Fruit fly (Drosophila melanogaster) whole organism, prepupa: Measurements from ENCODE around the gene CG33912.

Experiments
- CG10631 ChIP-seq: fragments of 200-800 bp; sonication (Bioruptor generic); optimal IDR thresholded peaks from 2 replicates; lab custom pipeline; 2016; ENCODE audit warnings: missing biosample characterization, missing genetic modification characterization
- CG10669 ChIP-seq: fragments of 200-800 bp; sonication (Bioruptor generic); optimal IDR thresholded peaks from 3 replicates; lab custom pipeline; 2018; ENCODE audit warnings: missing biosample characterization, mild to moderate bottlenecking, missing genetic modification characterization, moderate library complexity
- CG11762 ChIP-seq: fragments of 200-800 bp; sonication (Bioruptor generic); optimal IDR thresholded peaks from 3 replicates; lab custom pipeline; 2016; ENCODE audit warnings: missing biosample characterization, missing genetic modification characterization; ENCODE audit not compliant: insufficient read depth
- CG11902 ChIP-seq: fragments of 200-800 bp; sonication (Bioruptor generic); optimal IDR thresholded peaks from 3 replicates; lab custom pipeline; 2016; ENCODE audit warnings: missing biosample characterization, missing genetic modification characterization
- CG15336 ChIP-seq: fragments of 200-800 bp; sonication (Bioruptor generic); IDR thresholded peaks from 2 replicates; pipeline ENCODE4 v1.3.6; 2022; ENCODE audit warnings: missing biosample characterization, missing genetic modification characterization
- CG1621 ChIP-seq: fragments of 200-800 bp; sonication (Bioruptor generic); optimal IDR thresholded peaks from 3 replicates; lab custom pipeline; 2018; ENCODE audit warnings: missing biosample characterization, mild to moderate bottlenecking, missing genetic modification characterization
- CG16779 ChIP-seq: fragments of 200-800 bp; sonication (Bioruptor generic); optimal IDR thresholded peaks from 3 replicates; lab custom pipeline; 2017; ENCODE audit warnings: missing biosample characterization, mild to moderate bottlenecking, missing genetic modification characterization
- CG3032 ChIP-seq: fragments of 200-800 bp; optimal IDR thresholded peaks from 2 replicates; lab custom pipeline; 2019; ENCODE audit warnings: missing biosample characterization, mild to moderate bottlenecking, missing genetic modification characterization, moderate library complexity
- CG32006 ChIP-seq: fragments of 200-800 bp; sonication (Bioruptor generic); optimal IDR thresholded peaks from 3 replicates; lab custom pipeline; 2017; ENCODE audit warnings: missing biosample characterization, mild to moderate bottlenecking, missing genetic modification characterization
- CG34406 ChIP-seq: fragments of 200-800 bp; sonication (Bioruptor generic); optimal IDR thresholded peaks from 3 replicates; lab custom pipeline; 2016; ENCODE audit warnings: missing biosample characterization, missing genetic modification characterization
- CG6163 ChIP-seq: fragments of 200-800 bp; sonication (Bioruptor generic); IDR thresholded peaks from 3 replicates; pipeline ENCODE4 v1.3.6; 2022; ENCODE audit warnings: missing biosample characterization, missing genetic modification characterization
- CG6276 ChIP-seq: fragments of 200-800 bp; sonication (Bioruptor generic); optimal IDR thresholded peaks from 2 replicates; lab custom pipeline; 2017; ENCODE audit warnings: missing biosample characterization, mild to moderate bottlenecking, missing genetic modification characterization
- CG6792 ChIP-seq: fragments of 200-800 bp; sonication (Bioruptor generic); optimal IDR thresholded peaks from 3 replicates; lab custom pipeline; 2016; ENCODE audit warnings: missing biosample characterization, missing genetic modification characterization
- CG7368 ChIP-seq: fragments of 200-800 bp; sonication (Bioruptor generic); optimal IDR thresholded peaks from 3 replicates; lab custom pipeline; 2016; ENCODE audit warnings: missing biosample characterization, missing genetic modification characterization
- CG9139 ChIP-seq: fragments of 200-800 bp; sonication (Bioruptor generic); optimal IDR thresholded peaks from 3 replicates; lab custom pipeline; 2017; ENCODE audit warnings: missing biosample characterization, mild to moderate bottlenecking, missing genetic modification characterization
- Eip75B ChIP-seq: fragments of 200-800 bp; sonication (Bioruptor generic); optimal IDR thresholded peaks from 3 replicates; lab custom pipeline; 2016; ENCODE audit warnings: missing biosample characterization, missing genetic modification characterization
- Eip78C ChIP-seq: fragments of 200-800 bp; sonication (Bioruptor generic); peaks from one replicate; lab custom pipeline; 2016; ENCODE audit warnings: missing biosample characterization, missing genetic modification characterization
- Eip93F ChIP-seq: fragments of 200-800 bp; sonication (Bioruptor generic); optimal IDR thresholded peaks from 2 replicates; lab custom pipeline; 2016; ENCODE audit warnings: missing biosample characterization, mild to moderate bottlenecking, missing genetic modification characterization
- Ets21C ChIP-seq: fragments of 200-800 bp; sonication (Bioruptor generic); optimal IDR thresholded peaks from 3 replicates; lab custom pipeline; 2016; ENCODE audit warnings: missing biosample characterization, missing genetic modification characterization
- Gug ChIP-seq: fragments of 200-800 bp; sonication (Bioruptor generic); IDR thresholded peaks from 2 replicates; pipeline ENCODE4 v1.3.6; 2022; ENCODE audit warnings: missing biosample characterization, missing genetic modification characterization
- Hr38 ChIP-seq: sonication (Bioruptor generic); optimal IDR thresholded peaks from 2 replicates; lab custom pipeline; 2016; ENCODE audit warnings: missing biosample characterization, missing genetic modification characterization
- Hr39 ChIP-seq: fragments of 200-800 bp; sonication (Bioruptor generic); optimal IDR thresholded peaks from 2 replicates; lab custom pipeline; 2016; ENCODE audit warnings: missing biosample characterization, missing genetic modification characterization
- Hr4 ChIP-seq: fragments of 200-800 bp; sonication (Bioruptor generic); optimal IDR thresholded peaks from 3 replicates; lab custom pipeline; 2016; ENCODE audit warnings: missing biosample characterization, missing genetic modification characterization
- Lpt ChIP-seq: fragments of 200-800 bp; sonication (Bioruptor generic); optimal IDR thresholded peaks from 3 replicates; lab custom pipeline; 2016; ENCODE audit warnings: missing biosample characterization, missing genetic modification characterization
- Met ChIP-seq: fragments of 200-800 bp; sonication (Bioruptor generic); optimal IDR thresholded peaks from 3 replicates; lab custom pipeline; 2016; ENCODE audit warnings: missing biosample characterization, missing genetic modification characterization
- OdsH ChIP-seq: fragments of 200-800 bp; sonication (Bioruptor generic); optimal IDR thresholded peaks from 3 replicates; lab custom pipeline; 2016; ENCODE audit warnings: missing biosample characterization, missing genetic modification characterization
- Sox102F ChIP-seq: fragments of 200-800 bp; sonication (Bioruptor generic); optimal IDR thresholded peaks from 2 replicates; lab custom pipeline; 2016; ENCODE audit warnings: missing biosample characterization, mild to moderate bottlenecking, missing genetic modification characterization
- Sox14 ChIP-seq: fragments of 200-800 bp; sonication (Bioruptor generic); optimal IDR thresholded peaks from 3 replicates; lab custom pipeline; 2016; ENCODE audit warnings: missing biosample characterization, missing genetic modification characterization
- Sox15 ChIP-seq: fragments of 200-800 bp; sonication (Bioruptor generic); optimal IDR thresholded peaks from 3 replicates; lab custom pipeline; 2016; ENCODE audit warnings: missing biosample characterization, missing genetic modification characterization
- acj6 ChIP-seq: fragments of 200-800 bp; sonication (Bioruptor generic); optimal IDR thresholded peaks from 3 replicates; lab custom pipeline; 2016; ENCODE audit warnings: missing biosample characterization, missing genetic modification characterization
- cyc ChIP-seq: fragments of 200-800 bp; sonication (Bioruptor generic); optimal IDR thresholded peaks from 3 replicates; lab custom pipeline; 2016; ENCODE audit warnings: missing biosample characterization, missing genetic modification characterization
- dac ChIP-seq: fragments of 200-800 bp; sonication (Bioruptor generic); optimal IDR thresholded peaks from 2 replicates; lab custom pipeline; 2017; ENCODE audit warnings: missing biosample characterization, mild to moderate bottlenecking, missing genetic modification characterization
- dsx ChIP-seq: fragments of 200-800 bp; optimal IDR thresholded peaks from 3 replicates; lab custom pipeline; 2019; ENCODE audit warnings: missing biosample characterization, mild to moderate bottlenecking, missing genetic modification characterization, moderate library complexity; ENCODE audit not compliant: poor library complexity, severe bottlenecking
- fd59A ChIP-seq: fragments of 200-800 bp; sonication (Bioruptor generic); optimal IDR thresholded peaks from 2 replicates; lab custom pipeline; 2017; ENCODE audit warnings: missing biosample characterization, mild to moderate bottlenecking, missing genetic modification characterization, missing genetic modification reagents
- fd85E ChIP-seq: fragments of 200-800 bp; sonication (Bioruptor generic); optimal IDR thresholded peaks from 3 replicates; lab custom pipeline; 2016; ENCODE audit warnings: missing biosample characterization, missing genetic modification characterization
- fkh ChIP-seq: fragments of 200-800 bp; sonication (Bioruptor generic); optimal IDR thresholded peaks from 3 replicates; lab custom pipeline; 2017; ENCODE audit warnings: missing biosample characterization, mild to moderate bottlenecking, missing genetic modification characterization, moderate library complexity
- lz ChIP-seq: fragments of 200-800 bp; sonication (Bioruptor generic); optimal IDR thresholded peaks from 3 replicates; lab custom pipeline; 2016; ENCODE audit warnings: missing biosample characterization, missing genetic modification characterization
- net ChIP-seq: fragments of 200-800 bp; sonication (Bioruptor generic); optimal IDR thresholded peaks from 3 replicates; lab custom pipeline; 2016; ENCODE audit warnings: missing biosample characterization, missing genetic modification characterization
- pdm3 ChIP-seq: fragments of 200-800 bp; sonication (Bioruptor generic); optimal IDR thresholded peaks from 3 replicates; lab custom pipeline; 2016; ENCODE audit warnings: missing biosample characterization, missing genetic modification characterization
- ss ChIP-seq, 2 experiments: fragments of 200-800 bp; sonication (Bioruptor generic); optimal IDR thresholded peaks; 2 replicates in 1 of 2; 3 replicates in 1 of 2; lab custom pipeline; 2017 to 2018; ENCODE audit warnings: mild to moderate bottlenecking in 2 of 2, missing biosample characterization in 2 of 2, missing genetic modification characterization in 2 of 2, moderate library complexity in 1 of 2
- topi ChIP-seq: fragments of 200-800 bp; sonication (Bioruptor generic); optimal IDR thresholded peaks from 3 replicates; lab custom pipeline; 2016; ENCODE audit warnings: missing biosample characterization, missing genetic modification characterization
- vri ChIP-seq: fragments of 200-800 bp; sonication (Bioruptor generic); optimal IDR thresholded peaks from 3 replicates; lab custom pipeline; 2016; ENCODE audit warnings: missing biosample characterization, mild to moderate bottlenecking, missing genetic modification characterization

The CG33912 gene

dm6 chr3L:20784812-20785671 is 29.6 kb upstream of the CG33912 start (continued):
- TF ChIP-seq CG9139 (GFP tag; lab: Kevin White, UChicago) (no peak), CG3032 (tag; lab: Kevin White, UChicago) (peak; percentile 88), CG11762 (GFP tag; lab: Kevin White, UChicago) (peak; percentile 5), cyc (GFP tag; lab: Kevin White, UChicago) (peak; percentile 15), Ets21C (GFP tag; lab: Kevin White, UChicago) (no peak), vri (peak; percentile 41), lz (GFP tag; lab: Kevin White, UChicago) (peak; percentile 27), Hr4 (GFP tag; lab: Kevin White, UChicago) (peak; percentile 69), Sox14 (GFP tag; lab: Kevin White, UChicago) (peak; percentile 43), CG32006 (peak; percentile 68), CG7368 (GFP tag; lab: Kevin White, UChicago) (no peak), Eip75B (peak; percentile 28), CG6276 (GFP tag; lab: Kevin White, UChicago) (peak; percentile 36), CG10669 (no peak), CG1621 (no peak), topi (GFP tag; lab: Kevin White, UChicago) (peak; percentile 48), CG11902 (GFP tag; lab: Kevin White, UChicago) (no peak), Lpt (GFP tag; lab: Kevin White, UChicago) (peak; percentile 3), net (GFP tag; lab: Kevin White, UChicago) (peak; percentile 38), Sox102F (GFP tag; lab: Kevin White, UChicago) (no peak), Gug (GFP tag; lab: Robert Waterston, UW) (no peak), Eip93F (GFP tag; lab: Kevin White, UChicago) (peak; percentile 57), pdm3 (GFP tag; lab: Kevin White, UChicago) (peak; percentile 55), Hr38 (GFP tag; lab: Kevin White, UChicago) (no peak), Met (peak; percentile 55), CG6163 (GFP tag; lab: Robert Waterston, UW) (peak; percentile 12; the same call in 2 of the 3 replicates), Sox15 (GFP tag; lab: Kevin White, UChicago) (no peak), dac (GFP tag; lab: Kevin White, UChicago) (no peak), CG6792 (GFP tag; lab: Kevin White, UChicago) (no peak), fd85E (GFP tag; lab: Kevin White, UChicago) (no peak), CG10631 (GFP tag; lab: Kevin White, UChicago) (no peak), Eip78C (peak; percentile 91), ss (GFP tag; optimal IDR thresholded peaks at IDR 0.05; lab: Kevin White, UChicago) (peak; percentile 44 to 60), fd59A (GFP tag; lab: Kevin White, UChicago) (no peak), OdsH (GFP tag; lab: Kevin White, UChicago) (peak; percentile 65)

dm6 chr3L:20784394-20784793 is 28.9 kb upstream of the CG33912 start:
- no peak for TF ChIP-seq dac (GFP tag; lab: Kevin White, UChicago)
- TF ChIP-seq CG3032 (tag; lab: Kevin White, UChicago) = no peak
- no peak for TF ChIP-seq vri
- no peak for TF ChIP-seq Sox15 (GFP tag; lab: Kevin White, UChicago)
- no peak for TF ChIP-seq CG6163 (GFP tag; lab: Robert Waterston, UW)
- TF ChIP-seq CG11902 (GFP tag; lab: Kevin White, UChicago) = no peak
- TF ChIP-seq cyc (GFP tag; lab: Kevin White, UChicago) = no peak
- no peak for TF ChIP-seq Hr39 (GFP tag; lab: Kevin White, UChicago)
- TF ChIP-seq Sox14 (GFP tag; lab: Kevin White, UChicago) = no peak
- no peak for TF ChIP-seq CG34406 (GFP tag; lab: Kevin White, UChicago)
- no peak for TF ChIP-seq acj6 (GFP tag; lab: Kevin White, UChicago)
- no peak for TF ChIP-seq dsx (GFP tag; lab: Kevin White, UChicago)
- peak; percentile 34 for TF ChIP-seq CG1621
- no peak for TF ChIP-seq CG16779 (tag; lab: Kevin White, UChicago)
- no peak for TF ChIP-seq Eip93F (GFP tag; lab: Kevin White, UChicago)
- TF ChIP-seq CG15336 = peak; percentile 6; the same call in 1 of the 2 replicates
- peak; percentile 10 for TF ChIP-seq fkh
